Fruit fly (Drosophila melanogaster): ENCODE data around the gene Ilp8.

dm6 chr3L:16984813-16985387, 47.0 kb downstream of the Ilp8 start:
- TF ChIP-seq al (GFP tag; IDR thresholded peaks at IDR 0.05), result no peak
- TF ChIP-seq Hr39 (optimal IDR thresholded peaks at IDR 0.05), result no peak
- no peak for TF ChIP-seq CG30020 (tag; optimal IDR thresholded peaks at IDR 0.05)
- no peak for TF ChIP-seq CG11723 (GFP tag; optimal IDR thresholded peaks at IDR 0.05)
- TF ChIP-seq Dip2 (GFP tag; IDR thresholded peaks at IDR 0.05), result no peak
- no peak for TF ChIP-seq ap (GFP tag; IDR thresholded peaks at IDR 0.05)
- no peak for TF ChIP-seq BtbVII (GFP tag; optimal IDR thresholded peaks at IDR 0.05)
- TF ChIP-seq Hmx (GFP tag; optimal IDR thresholded peaks at IDR 0.05), result no peak
